ENCODE assay signal across 4 fruit fly cellular contexts in the genomic region with DNA sequence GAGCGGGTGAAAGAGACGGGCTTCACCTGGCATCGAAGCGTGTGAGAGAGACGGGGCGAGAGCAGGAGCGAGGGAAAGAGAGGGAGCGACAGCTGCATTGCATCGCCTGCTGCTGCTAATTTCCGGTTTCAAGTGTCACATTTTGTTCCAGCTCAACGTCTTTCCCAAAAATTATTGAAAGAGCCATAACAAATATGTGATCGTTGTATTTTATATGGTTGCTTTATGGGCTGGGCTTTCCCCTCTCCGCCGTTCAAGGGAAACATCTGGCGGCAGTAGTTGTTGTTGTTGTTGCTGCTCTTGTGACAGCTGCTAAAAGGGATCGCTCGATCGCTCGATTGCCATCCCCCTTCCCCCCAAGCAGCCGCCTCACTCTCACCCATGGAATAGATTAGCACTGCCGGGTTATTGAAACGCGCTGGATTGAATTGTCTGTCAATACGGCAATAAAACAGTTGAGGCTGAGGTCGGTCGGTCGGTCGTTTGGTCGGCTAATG.
TF ChIP-seq lines count a peak whose summit lies in the region.

No protein-coding gene starts in this region.

- TF ChIP-seq CTCF in whole organism, embryonic (GFP tag; optimal IDR thresholded peaks at IDR 0.05; lab: Kevin White, UChicago), result no peak

TF ChIP-seq in whole organism, embryonic, 481 proteins besides CTCF, POLR2A, EP300 and RAD21 (continues in another document):
- TF ChIP-seq D19B (GFP tag; optimal IDR thresholded peaks at IDR 0.05; lab: Kevin White, UChicago) (no peak), Side (GFP tag; optimal IDR thresholded peaks at IDR 0.05; lab: Kevin White, UChicago) (no peak), Dek (tag; optimal IDR thresholded peaks at IDR 0.05; lab: Kevin White, UChicago) (no peak), Scr (GFP tag; IDR thresholded peaks at IDR 0.05; lab: Robert Waterston, UW; ENCODE audit: partially characterized antibody) (no peak), lmd (GFP tag; IDR thresholded peaks at IDR 0.05; lab: Robert Waterston, UW) (no peak), Oaz (GFP tag; IDR thresholded peaks at IDR 0.05; lab: Robert Waterston, UW) (no peak), Usf (GFP tag; optimal IDR thresholded peaks at IDR 0.05; lab: Kevin White, UChicago) (no peak), crp (GFP tag; optimal IDR thresholded peaks at IDR 0.05; lab: Kevin White, UChicago) (peak in 1 of 2 experiments; percentile 29), CG16813 (GFP tag; IDR thresholded peaks at IDR 0.05; lab: Robert Waterston, UW; ENCODE audit: partially characterized antibody) (no peak), Fer3 (tag; optimal IDR thresholded peaks at IDR 0.05; lab: Kevin White, UChicago) (no peak), CG10543 (GFP tag; optimal IDR thresholded peaks at IDR 0.05; lab: Kevin White, UChicago) (peak; percentile 38), sisA (GFP tag; IDR thresholded peaks at IDR 0.05; lab: Robert Waterston, UW) (no peak), sc (optimal IDR thresholded peaks at IDR 0.05; lab: Kevin White, UChicago) (no peak), sc (GFP tag; optimal IDR thresholded peaks at IDR 0.05; lab: Kevin White, UChicago) (peak; percentile 40), Adf1 (GFP tag; IDR thresholded peaks at IDR 0.05; lab: Robert Waterston, UW) (peak; percentile 14; the same call in 1 of the 2 replicates), ewg (GFP tag; optimal IDR thresholded peaks at IDR 0.05; lab: Kevin White, UChicago) (no peak), Chrac-16 (GFP tag; optimal IDR thresholded peaks at IDR 0.05; lab: Kevin White, UChicago) (no peak), CG9817 (tag; optimal IDR thresholded peaks at IDR 0.05; lab: Kevin White, UChicago) (no peak), CG3726 (GFP tag; IDR thresholded peaks at IDR 0.05; lab: Robert Waterston, UW) (no peak), CG8290 (GFP tag; optimal IDR thresholded peaks at IDR 0.05; lab: Kevin White, UChicago) (no peak), CG8290 (tag; optimal IDR thresholded peaks at IDR 0.05; lab: Kevin White, UChicago) (peak in 1 of 2 experiments; percentile 31), Ptx1 (GFP tag; IDR thresholded peaks at IDR 0.05; lab: Robert Waterston, UW) (no peak)

TF ChIP-seq in whole organism, prepupa, 60 proteins besides CTCF, POLR2A, EP300 and RAD21 (continues in another document):
- TF ChIP-seq CG6808 (GFP tag; optimal IDR thresholded peaks at IDR 0.05; lab: Kevin White, UChicago), result peak; percentile 51
- TF ChIP-seq spab (GFP tag; optimal IDR thresholded peaks at IDR 0.05; lab: Kevin White, UChicago), result peak; percentile 13
- TF ChIP-seq CG9139 (GFP tag; optimal IDR thresholded peaks at IDR 0.05; lab: Kevin White, UChicago), result peak; percentile 80
- TF ChIP-seq CG6163 (GFP tag; IDR thresholded peaks at IDR 0.05; lab: Robert Waterston, UW), result 0 out of 3 replicates have a peak, but pooled peaks have one; percentile 34
- peak; percentile 80 to 81 for TF ChIP-seq ss (GFP tag; optimal IDR thresholded peaks at IDR 0.05; lab: Kevin White, UChicago)
- no peak for TF ChIP-seq CG1621 (tag; optimal IDR thresholded peaks at IDR 0.05; lab: Kevin White, UChicago)
- TF ChIP-seq Eip78C (GFP tag; lab: Kevin White, UChicago), result peak; percentile 80
- TF ChIP-seq CG8319 (GFP tag; optimal IDR thresholded peaks at IDR 0.05; lab: Kevin White, UChicago), result no peak
- no peak for TF ChIP-seq CG6276 (GFP tag; optimal IDR thresholded peaks at IDR 0.05; lab: Kevin White, UChicago)
- no peak for TF ChIP-seq Smox (GFP tag; optimal IDR thresholded peaks at IDR 0.05; lab: Kevin White, UChicago)
- TF ChIP-seq svp (GFP tag; lab: Kevin White, UChicago), result peak; percentile 87
- TF ChIP-seq CG34406 (GFP tag; optimal IDR thresholded peaks at IDR 0.05; lab: Kevin White, UChicago), result no peak
- TF ChIP-seq CG8119 (GFP tag; IDR thresholded peaks at IDR 0.05; lab: Robert Waterston, UW), result no peak
- TF ChIP-seq CG11902 (GFP tag; optimal IDR thresholded peaks at IDR 0.05; lab: Kevin White, UChicago), result no peak
- no peak for TF ChIP-seq eg (GFP tag; IDR thresholded peaks at IDR 0.05; lab: Robert Waterston, UW)
- TF ChIP-seq fkh (GFP tag; optimal IDR thresholded peaks at IDR 0.05; lab: Kevin White, UChicago), result peak; percentile 74
- TF ChIP-seq CG3919 (GFP tag; optimal IDR thresholded peaks at IDR 0.05; lab: Kevin White, UChicago), result peak; percentile 1
- no peak for TF ChIP-seq CG7368 (GFP tag; optimal IDR thresholded peaks at IDR 0.05; lab: Kevin White, UChicago)
- peak; percentile 55 for TF ChIP-seq net (GFP tag; optimal IDR thresholded peaks at IDR 0.05; lab: Kevin White, UChicago)
- TF ChIP-seq CG8632 (GFP tag; optimal IDR thresholded peaks at IDR 0.05; lab: Kevin White, UChicago), result no peak
- TF ChIP-seq CG3032 (tag; optimal IDR thresholded peaks at IDR 0.05; lab: Kevin White, UChicago), result no peak
- TF ChIP-seq dsx (GFP tag; optimal IDR thresholded peaks at IDR 0.05; lab: Kevin White, UChicago; ENCODE audit: poor library complexity, severe bottlenecking), result peak; percentile 71

TF ChIP-seq in whole organism, pupa, 21 proteins besides CTCF, POLR2A, EP300 and RAD21:
- TF ChIP-seq gl (tag; optimal IDR thresholded peaks at IDR 0.05; lab: Kevin White, UChicago) (peak; percentile 51), Pif1A (GFP tag; optimal IDR thresholded peaks at IDR 0.05; lab: Kevin White, UChicago) (no peak), CG32121 (GFP tag; IDR thresholded peaks at IDR 0.05; lab: Robert Waterston, UW) (no peak), EcR (GFP tag; optimal IDR thresholded peaks at IDR 0.05; lab: Kevin White, UChicago) (peak; percentile 93), CG34367 (tag; optimal IDR thresholded peaks at IDR 0.05; lab: Kevin White, UChicago) (no peak), CG13204 (GFP tag; optimal IDR thresholded peaks at IDR 0.05; lab: Kevin White, UChicago) (peak; percentile 95), Pif1B (GFP tag; optimal IDR thresholded peaks at IDR 0.05; lab: Kevin White, UChicago) (peak; percentile 13), rn (GFP tag; IDR thresholded peaks at IDR 0.05; lab: Robert Waterston, UW) (no peak), CG12605 (GFP tag; IDR thresholded peaks at IDR 0.05; lab: Robert Waterston, UW) (peak; percentile 24; the same call in 1 of the 2 replicates), Snoo (tag; optimal IDR thresholded peaks at IDR 0.05; lab: Kevin White, UChicago) (no peak)

TF ChIP-seq in whole organism, wandering third instar larva, 38 proteins besides CTCF, POLR2A, EP300 and RAD21:
- TF ChIP-seq N (GFP tag; optimal IDR thresholded peaks at IDR 0.05; lab: Kevin White, UChicago) (no peak), Dfd (GFP tag; optimal IDR thresholded peaks at IDR 0.05; lab: Kevin White, UChicago) (no peak), GATAd (GFP tag; optimal IDR thresholded peaks at IDR 0.05; lab: Kevin White, UChicago) (no peak), OdsH (GFP tag; optimal IDR thresholded peaks at IDR 0.05; lab: Kevin White, UChicago) (no peak), jim (GFP tag; optimal IDR thresholded peaks at IDR 0.05; lab: Kevin White, UChicago) (peak; percentile 6), Rel (GFP tag; optimal IDR thresholded peaks at IDR 0.05; lab: Kevin White, UChicago) (no peak), Rel (tag; optimal IDR thresholded peaks at IDR 0.05; lab: Kevin White, UChicago) (peak; percentile 66), CrebA (GFP tag; optimal IDR thresholded peaks at IDR 0.05; lab: Kevin White, UChicago; ENCODE audit: borderline replicate concordance) (no peak), dl (GFP tag; optimal IDR thresholded peaks at IDR 0.05; lab: Kevin White, UChicago; ENCODE audit: insufficient read depth in 1 of 2, partially characterized antibody in 2 of 2) (peak in 1 of 2 experiments; percentile 12), HLH106 (tag; optimal IDR thresholded peaks at IDR 0.05; lab: Kevin White, UChicago) (no peak), Hr83 (GFP tag; optimal IDR thresholded peaks at IDR 0.05; lab: Kevin White, UChicago; ENCODE audit: poor library complexity, severe bottlenecking) (peak; percentile 50), Dif (GFP tag; optimal IDR thresholded peaks at IDR 0.05; lab: Kevin White, UChicago; ENCODE audit: partially characterized antibody) (no peak), usp (GFP tag; optimal IDR thresholded peaks at IDR 0.05; lab: Kevin White, UChicago) (no peak), h (GFP tag; optimal IDR thresholded peaks at IDR 0.05; lab: Kevin White, UChicago) (peak; percentile 43), dmrt93B (GFP tag; optimal IDR thresholded peaks at IDR 0.05; lab: Kevin White, UChicago) (no peak), Abd-B (GFP tag; optimal IDR thresholded peaks at IDR 0.05; lab: Kevin White, UChicago) (no peak), fru (GFP tag; optimal IDR thresholded peaks at IDR 0.05; lab: Kevin White, UChicago) (no peak), psq (GFP tag; optimal IDR thresholded peaks at IDR 0.05; lab: Kevin White, UChicago) (peak; percentile 26), pan (optimal IDR thresholded peaks at IDR 0.05; lab: Kevin White, UChicago) (no peak), Sp1 (GFP tag; optimal IDR thresholded peaks at IDR 0.05; lab: Kevin White, UChicago) (no peak), brk (GFP tag; optimal IDR thresholded peaks at IDR 0.05; lab: Kevin White, UChicago) (no peak), woc (GFP tag; optimal IDR thresholded peaks at IDR 0.05; lab: Kevin White, UChicago) (peak; percentile 40), tai (GFP tag; optimal IDR thresholded peaks at IDR 0.05; lab: Kevin White, UChicago) (no peak), sage (GFP tag; optimal IDR thresholded peaks at IDR 0.05; lab: Kevin White, UChicago) (no peak), Mio (GFP tag; optimal IDR thresholded peaks at IDR 0.05; lab: Kevin White, UChicago) (no peak), Jra (GFP tag; optimal IDR thresholded peaks at IDR 0.05; lab: Kevin White, UChicago) (no peak)
TF ChIP-seq in whole organism, wandering third instar larva: peak in this region for 7.
